Worm (Caenorhabditis elegans) whole organism, late embryonic: ENCODE measurements around the gene C07A4.2.

ENCODE experiments used
- ahr-1 ChIP-seq: sonication (generic microtip); optimal IDR thresholded peaks from 2 replicates; lab custom pipeline; 2016; ENCODE audit warnings: missing genetic modification characterization, missing compliant biosample characterization
- ceh-19 ChIP-seq: fragments of 200-800 bp; sonication (Bioruptor generic); optimal IDR thresholded peaks from 2 replicates; lab custom pipeline; 2018; ENCODE audit warnings: mild to moderate bottlenecking, missing genetic modification characterization, missing compliant biosample characterization
- ceh-2 ChIP-seq: sonication (generic microtip); optimal IDR thresholded peaks from 2 replicates; lab custom pipeline; 2016; ENCODE audit warnings: missing genotype, missing genetic modification characterization, missing compliant biosample characterization
- ceh-9 ChIP-seq: sonication (generic microtip); optimal IDR thresholded peaks from 2 replicates; lab custom pipeline; 2016; ENCODE audit warnings: mild to moderate bottlenecking, missing genetic modification characterization, inconsistent platforms, missing compliant biosample characterization
- ets-4 ChIP-seq: sonication (generic microtip); optimal IDR thresholded peaks from 2 replicates; lab custom pipeline; 2016; ENCODE audit warnings: missing genetic modification characterization, missing compliant biosample characterization
- hlh-15 ChIP-seq: sonication (generic microtip); optimal IDR thresholded peaks from 2 replicates; lab custom pipeline; 2016; ENCODE audit warnings: missing genetic modification characterization, missing compliant biosample characterization
- lin-11 ChIP-seq: fragments of 200-800 bp; sonication (Bioruptor generic); optimal IDR thresholded peaks from 2 replicates; lab custom pipeline; 2018; ENCODE audit warnings: mild to moderate bottlenecking, missing genetic modification characterization, missing compliant biosample characterization
- nhr-11 ChIP-seq: fragments of 150-350 bp; optimal IDR thresholded peaks from 2 replicates; lab custom pipeline; 2014; ENCODE audit warnings: missing biosample characterization, missing genetic modification characterization
- pqm-1 ChIP-seq: sonication (generic microtip); optimal IDR thresholded peaks from 2 replicates; lab custom pipeline; 2016; ENCODE audit warnings: missing genetic modification characterization, missing compliant biosample characterization
- rnt-1 ChIP-seq: sonication (generic microtip); optimal IDR thresholded peaks from 2 replicates; lab custom pipeline; 2016; ENCODE audit warnings: missing genetic modification characterization, missing compliant biosample characterization
- tbx-2 ChIP-seq: sonication (generic microtip); optimal IDR thresholded peaks from 2 replicates; lab custom pipeline; 2016; ENCODE audit warnings: missing genetic modification characterization, missing compliant biosample characterization
- ttx-3 ChIP-seq: sonication (generic microtip); optimal IDR thresholded peaks from 2 replicates; lab custom pipeline; 2016; ENCODE audit warnings: missing genetic modification reagents, missing genetic modification characterization, missing compliant biosample characterization

ce11 chrX:10133082-10133481, 38.9 kb upstream of the C07A4.2 start, which contains the start of gene unc-58:
- TF ChIP-seq pqm-1 (tag; lab: Kevin White, UChicago), result no peak
- TF ChIP-seq ttx-3 (tag; lab: Kevin White, UChicago), result no peak
- no peak for TF ChIP-seq hlh-15 (tag; lab: Kevin White, UChicago)
- TF ChIP-seq rnt-1 (tag; lab: Kevin White, UChicago), result no peak
- no peak for TF ChIP-seq tbx-2 (tag; lab: Kevin White, UChicago)
- TF ChIP-seq ceh-2, result no peak
- TF ChIP-seq ets-4 (tag; lab: Kevin White, UChicago), result no peak
- no peak for TF ChIP-seq ahr-1 (tag; lab: Kevin White, UChicago)
- TF ChIP-seq nhr-11 (tag; lab: Kevin White, UChicago), result no peak
- no peak for TF ChIP-seq ceh-19 (GFP tag; lab: Kevin White, UChicago)
- TF ChIP-seq ceh-9, result no peak
- no peak for TF ChIP-seq lin-11 (tag; lab: Kevin White, UChicago)
